Worm (Caenorhabditis elegans) whole organism, L4 larva: Measurements from ENCODE around the gene polg-1.

Source experiments
- D1046.2 ChIP-seq: fragments of 200-800 bp; sonication (Bioruptor generic); IDR thresholded peaks from 2 replicates; pipeline ENCODE4 v1.3.6; 2022; ENCODE audit warnings: missing genetic modification characterization, missing compliant biosample characterization
- R02D3.7 ChIP-seq: fragments of 150-350 bp; sonication (generic microtip); optimal IDR thresholded peaks from 3 replicates; lab custom pipeline; 2014; ENCODE audit warnings: missing biosample characterization, missing genetic modification characterization
- T20F7.1 ChIP-seq: fragments of 200-800 bp; sonication (Bioruptor generic); optimal IDR thresholded peaks from 2 replicates; lab custom pipeline; 2018; ENCODE audit warnings: mild to moderate bottlenecking, missing genetic modification characterization, missing compliant biosample characterization
- Y5F2A.4 ChIP-seq: fragments of 200-800 bp; sonication (Bioruptor generic); optimal IDR thresholded peaks from 2 replicates; lab custom pipeline; 2018; ENCODE audit warnings: mild to moderate bottlenecking, missing genetic modification characterization, missing compliant biosample characterization
- ZK546.5 ChIP-seq, 2 experiments: sonication (generic microtip); optimal IDR thresholded peaks; 2 replicates each; lab custom pipeline; 2017; ENCODE audit warnings: missing biosample characterization in 2 of 2, missing genetic modification characterization in 2 of 2
- aha-1 ChIP-seq: fragments of 150-350 bp; peaks from one replicate; lab custom pipeline; 2014; ENCODE audit warnings: missing biosample characterization, missing genetic modification characterization
- ama-1 ChIP-seq: fragments of 150-350 bp; optimal IDR thresholded peaks from 2 replicates; lab custom pipeline; 2014; ENCODE audit warnings: inconsistent platforms, mixed read lengths
- ceh-20 ChIP-seq: fragments of 200-800 bp; sonication (Bioruptor generic); IDR thresholded peaks from 2 replicates; pipeline ENCODE4 v1.3.6; 2022; ENCODE audit warnings: missing genetic modification reagents, missing genetic modification characterization, missing compliant biosample characterization
- ceh-28 ChIP-seq: fragments of 150-350 bp; optimal IDR thresholded peaks from 2 replicates; lab custom pipeline; 2014; ENCODE audit warnings: missing biosample characterization, missing genetic modification reagents, missing genetic modification characterization
- ceh-32 ChIP-seq: sonication (generic microtip); optimal IDR thresholded peaks from 2 replicates; lab custom pipeline; 2016; ENCODE audit warnings: mild to moderate bottlenecking, missing genetic modification characterization, missing compliant biosample characterization; ENCODE audit not compliant: poor library complexity
- ceh-62 ChIP-seq: sonication (generic microtip); optimal IDR thresholded peaks from 2 replicates; lab custom pipeline; 2017; ENCODE audit warnings: missing biosample characterization, missing genetic modification characterization
- daf-16 ChIP-seq, 3 experiments: sonication (generic microtip); optimal IDR thresholded peaks; 2 replicates each; lab custom pipeline; 2016 to 2017; ENCODE audit warnings: missing genetic modification characterization in 3 of 3, missing genetic modification reagents in 3 of 3, mild to moderate bottlenecking in 2 of 3, missing compliant biosample characterization in 2 of 3, missing biosample characterization in 1 of 3, moderate library complexity in 1 of 3
- dmd-6 ChIP-seq: fragments of 200-800 bp; sonication (Bioruptor generic); IDR thresholded peaks from 2 replicates; pipeline ENCODE4 v1.3.6; 2022; ENCODE audit warnings: missing genetic modification reagents, missing genetic modification characterization, missing compliant biosample characterization
- dve-1 ChIP-seq: sonication (generic microtip); optimal IDR thresholded peaks from 2 replicates; lab custom pipeline; 2017; ENCODE audit warnings: antibody characterized with exemption, mild to moderate bottlenecking, missing genetic modification characterization, missing compliant biosample characterization; ENCODE audit not compliant: insufficient read depth
- egl-27 ChIP-seq: sonication (generic microtip); optimal IDR thresholded peaks from 3 replicates; lab custom pipeline; 2017; ENCODE audit warnings: missing biosample characterization, missing genetic modification reagents, missing genetic modification characterization
- egl-43 ChIP-seq: fragments of 200-800 bp; sonication (Bioruptor generic); IDR thresholded peaks from 2 replicates; pipeline ENCODE4 v1.3.6; 2022; ENCODE audit warnings: missing genetic modification reagents, missing genetic modification characterization, missing compliant biosample characterization
- fkh-10 ChIP-seq: fragments of 150-350 bp; optimal IDR thresholded peaks from 2 replicates; lab custom pipeline; 2014; ENCODE audit warnings: missing biosample characterization, missing genetic modification reagents, missing genetic modification characterization
- hif-1 ChIP-seq, 2 experiments: sonication (generic microtip); optimal IDR thresholded peaks; 2 replicates each; lab custom pipeline; 2016 to 2017; ENCODE audit warnings: missing compliant biosample characterization in 2 of 2, missing genetic modification characterization in 2 of 2, missing genetic modification reagents in 2 of 2, missing genotype in 2 of 2, mild to moderate bottlenecking in 1 of 2
- hlh-11 ChIP-seq: fragments of 200-800 bp; sonication (Bioruptor generic); optimal IDR thresholded peaks from 2 replicates; lab custom pipeline; 2018; ENCODE audit warnings: mild to moderate bottlenecking, missing genetic modification characterization, missing compliant biosample characterization
- hlh-30 ChIP-seq: sonication (generic microtip); optimal IDR thresholded peaks from 2 replicates; lab custom pipeline; 2017; ENCODE audit warnings: antibody characterized with exemption, mild to moderate bottlenecking, missing genetic modification characterization, missing compliant biosample characterization; ENCODE audit not compliant: insufficient read depth
- lin-1 ChIP-seq: fragments of 200-800 bp; sonication (Bioruptor generic); IDR thresholded peaks from 2 replicates; pipeline ENCODE4 v1.3.6; 2022; ENCODE audit warnings: missing genetic modification reagents, missing genetic modification characterization, missing compliant biosample characterization
- lin-13 ChIP-seq: fragments of 150-350 bp; optimal IDR thresholded peaks from 2 replicates; lab custom pipeline; 2014; ENCODE audit warnings: missing biosample characterization, missing genetic modification reagents, missing genetic modification characterization
- lin-29 ChIP-seq: fragments of 200-800 bp; sonication (Bioruptor generic); IDR thresholded peaks from 2 replicates; pipeline ENCODE4 v1.3.6; 2022; ENCODE audit warnings: missing genetic modification reagents, missing genetic modification characterization, missing compliant biosample characterization
- lir-3 ChIP-seq: sonication (generic microtip); optimal IDR thresholded peaks from 2 replicates; lab custom pipeline; 2016; ENCODE audit warnings: mild to moderate bottlenecking, missing genetic modification characterization, missing compliant biosample characterization
- lsy-2 ChIP-seq, 2 experiments: fragments of 150-350 bp in 1 of 2; sonication (generic microtip) in 1 of 2; optimal IDR thresholded peaks; 2 replicates each; lab custom pipeline; 2014 to 2017; ENCODE audit warnings: missing biosample characterization in 2 of 2, missing genetic modification characterization in 2 of 2
- madf-9 ChIP-seq: fragments of 200-800 bp; sonication (Bioruptor generic); conservative IDR thresholded peaks from 2 replicates; pipeline ENCODE4 v1.3.6; 2022; ENCODE audit warnings: missing genetic modification reagents, missing genetic modification characterization, missing compliant biosample characterization
- mdt-29 ChIP-seq: fragments of 200-800 bp; sonication (Bioruptor generic); IDR thresholded peaks from 2 replicates; pipeline ENCODE4 v1.3.6; 2022; ENCODE audit warnings: missing genetic modification reagents, missing genetic modification characterization, missing compliant biosample characterization
- mes-2 ChIP-seq: sonication (generic microtip); optimal IDR thresholded peaks from 2 replicates; lab custom pipeline; 2016; ENCODE audit warnings: missing genotype, mild to moderate bottlenecking, missing genetic modification characterization, missing compliant biosample characterization; ENCODE audit not compliant: poor library complexity, severe bottlenecking
- nhr-102 ChIP-seq: sonication (generic microtip); optimal IDR thresholded peaks from 2 replicates; lab custom pipeline; 2016; ENCODE audit warnings: mild to moderate bottlenecking, missing genetic modification characterization, moderate library complexity, missing compliant biosample characterization
- nhr-111 ChIP-seq: fragments of 200-800 bp; sonication (Bioruptor generic); optimal IDR thresholded peaks from 2 replicates; lab custom pipeline; 2018; ENCODE audit warnings: mild to moderate bottlenecking, missing genetic modification characterization, missing compliant biosample characterization
- nhr-28 ChIP-seq: fragments of 150-350 bp; optimal IDR thresholded peaks from 2 replicates; lab custom pipeline; 2014; ENCODE audit warnings: missing biosample characterization, missing genetic modification characterization
- nhr-48 ChIP-seq: sonication (generic microtip); optimal IDR thresholded peaks from 2 replicates; lab custom pipeline; 2016; ENCODE audit warnings: mild to moderate bottlenecking, missing genetic modification characterization, missing compliant biosample characterization
- nhr-76 ChIP-seq: fragments of 150-350 bp; optimal IDR thresholded peaks from 2 replicates; lab custom pipeline; 2014; ENCODE audit warnings: missing biosample characterization, missing genetic modification characterization
- pha-4 ChIP-seq, 2 experiments: fragments of 150-350 bp in 1 of 2; fragments of 200-800 bp in 1 of 2; sonication (Bioruptor generic) in 1 of 2; IDR thresholded peaks in 1 of 2; optimal IDR thresholded peaks in 1 of 2; 2 replicates each; pipeline versions ENCODE4 v1.3.6 to Lab custom; 2014 to 2022; ENCODE audit warnings: missing genetic modification characterization in 2 of 2, missing genetic modification reagents in 2 of 2, missing biosample characterization in 1 of 2, missing compliant biosample characterization in 1 of 2
- php-3 ChIP-seq: fragments of 200-800 bp; sonication (Bioruptor generic); IDR thresholded peaks from 2 replicates; pipeline ENCODE4 v1.3.6; 2022; ENCODE audit warnings: missing genetic modification reagents, missing genetic modification characterization, missing compliant biosample characterization
- pqm-1 ChIP-seq: sonication (generic microtip); optimal IDR thresholded peaks from 2 replicates; lab custom pipeline; 2017; ENCODE audit warnings: missing biosample characterization, missing genetic modification characterization
- set-16 ChIP-seq: fragments of 200-800 bp; sonication (Bioruptor generic); IDR thresholded peaks from 2 replicates; pipeline ENCODE4 v1.3.6; 2022; ENCODE audit warnings: missing genetic modification reagents, missing genetic modification characterization, missing compliant biosample characterization
- spr-1 ChIP-seq: sonication (generic microtip); optimal IDR thresholded peaks from 2 replicates; lab custom pipeline; 2016; ENCODE audit warnings: mild to moderate bottlenecking, missing genetic modification characterization, missing compliant biosample characterization
- spr-3 ChIP-seq: fragments of 200-800 bp; sonication (Bioruptor generic); optimal IDR thresholded peaks from 2 replicates; lab custom pipeline; 2018; ENCODE audit warnings: mild to moderate bottlenecking, missing genetic modification characterization, missing compliant biosample characterization
- unc-39 ChIP-seq: sonication (generic microtip); optimal IDR thresholded peaks from 2 replicates; lab custom pipeline; 2017; ENCODE audit warnings: missing biosample characterization, missing genetic modification characterization
- zip-2 ChIP-seq: fragments of 150-350 bp; optimal IDR thresholded peaks from 2 replicates; lab custom pipeline; 2014; ENCODE audit warnings: missing biosample characterization, missing genetic modification characterization

The polg-1 gene

ce11 chrII:12202281-12202680 lies 2.5 kb upstream of the polg-1 start, which contains the start of gene trpp-5:
trpp-5 (minus strand) TSS chrII:12202381.
- no peak for TF ChIP-seq hif-1 (tag; optimal IDR thresholded peaks at IDR 0.05; lab: Kevin White, UChicago)
- TF ChIP-seq R02D3.7 (tag; lab: Kevin White, UChicago) = no peak
- peak; percentile 43 for TF ChIP-seq aha-1 (tag; lab: Kevin White, UChicago)
- TF ChIP-seq, all 104 proteins: peak for 1

DNA sequence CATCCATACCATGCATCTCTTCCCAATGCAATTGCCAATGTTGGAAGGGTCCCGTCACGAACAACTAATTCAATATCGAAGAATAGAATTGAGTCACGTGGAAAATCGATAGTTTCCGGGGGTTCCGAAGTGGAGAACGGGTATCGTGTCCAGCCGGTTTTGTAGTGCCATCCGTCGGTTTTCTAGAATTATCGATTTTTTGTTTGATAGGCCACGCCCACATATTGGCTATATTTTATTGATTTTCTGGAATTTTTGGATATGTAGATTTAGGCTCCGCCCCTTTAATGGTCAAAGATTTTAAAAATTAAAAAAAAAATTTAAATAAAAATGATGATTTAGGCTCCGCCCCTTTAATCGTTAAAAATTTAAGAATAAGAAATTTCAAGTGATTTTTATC lies 553 bp downstream of the polg-1 start:
- TF ChIP-seq lin-13 (GFP tag; lab: Kevin White, UChicago) (no peak), spr-1 (tag; lab: Kevin White, UChicago) (no peak), ceh-28 (tag; lab: Kevin White, UChicago) (peak; percentile 77), lir-3 (tag; lab: Kevin White, UChicago) (no peak)

DNA sequence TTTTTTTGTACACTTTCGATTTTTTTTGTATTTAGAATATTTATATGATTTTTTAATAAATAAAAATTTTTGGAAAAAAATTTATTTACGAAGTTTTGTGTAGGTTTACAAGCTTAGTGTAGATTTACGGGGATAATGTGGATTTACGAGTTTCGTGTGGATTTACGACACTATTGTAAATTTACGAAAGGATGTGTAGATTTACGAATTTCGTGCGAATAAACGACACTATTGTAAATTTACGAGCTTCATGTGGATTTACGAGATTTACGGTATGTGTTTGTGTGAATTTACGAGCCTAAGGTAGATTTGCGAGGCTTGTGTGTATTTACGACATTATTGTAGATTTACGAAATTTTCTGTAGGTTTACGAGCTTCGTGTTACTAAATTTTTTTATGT lies 10.6 kb downstream of the polg-1 start:
- no peak for TF ChIP-seq madf-9 (GFP tag; lab: Robert Waterston, UW)
- peak; percentile 23 for TF ChIP-seq R02D3.7 (tag; lab: Kevin White, UChicago)

DNA sequence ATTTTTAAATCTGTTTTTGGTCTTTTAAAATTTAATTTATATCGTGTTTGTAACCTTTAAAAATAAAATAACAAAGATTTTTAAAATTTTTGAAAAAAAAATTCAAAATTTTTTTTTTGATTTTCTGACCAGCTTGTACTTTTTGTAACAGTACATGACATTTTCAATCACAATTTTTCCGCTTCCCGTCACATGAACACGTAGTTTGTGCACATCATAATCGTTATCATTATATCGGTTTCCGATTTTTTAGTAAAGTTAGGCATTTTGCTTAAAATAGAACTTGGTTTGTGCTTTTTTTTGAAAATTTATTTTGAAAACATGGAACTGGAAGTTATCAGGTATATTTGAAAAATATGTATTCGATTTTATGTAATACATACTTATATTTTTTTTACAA lies 13.0 kb downstream of the polg-1 start:
- TF ChIP-seq egl-27 (tag; lab: Kevin White, UChicago) (no peak), mes-2 (tag; lab: Kevin White, UChicago) (no peak), unc-39 (no peak), hlh-11 (peak; percentile 4), ceh-62 (tag; lab: Kevin White, UChicago) (no peak), zip-2 (no peak), nhr-111 (GFP tag; lab: Kevin White, UChicago) (no peak), ceh-20 (GFP tag; lab: Robert Waterston, UW) (no peak), dve-1 (peak; percentile 12), nhr-28 (tag; lab: Kevin White, UChicago) (peak; percentile 84), daf-16 (GFP tag; optimal IDR thresholded peaks at IDR 0.05; lab: Kevin White, UChicago) (no peak), daf-16 (tag; optimal IDR thresholded peaks at IDR 0.05; lab: Kevin White, UChicago) (peak; percentile 38), pqm-1 (peak; percentile 60), dmd-6 (GFP tag; lab: Robert Waterston, UW) (peak; percentile 22; the same call in 1 of the 2 replicates)

DNA sequence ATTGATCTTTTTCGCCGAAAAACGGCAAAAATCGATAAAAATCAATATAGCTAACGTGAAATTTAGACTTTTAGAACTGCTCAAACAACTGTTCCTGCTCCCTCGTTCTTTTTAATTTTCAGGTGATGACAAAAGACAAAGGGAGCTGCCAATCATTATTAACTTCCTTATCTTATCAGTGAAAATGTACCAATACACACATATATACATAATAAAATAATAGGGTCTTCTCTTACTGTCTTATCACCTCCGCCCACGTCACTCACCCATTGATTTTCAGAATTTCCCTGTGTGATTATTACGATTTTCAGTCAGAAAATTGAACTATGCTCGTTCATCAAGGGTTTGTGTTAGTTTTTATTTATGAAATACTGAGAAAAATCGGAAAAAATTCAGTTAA lies 14.1 kb downstream of the polg-1 start, which contains the start of gene Y57A10A.14:
Y57A10A.14 (plus strand) TSS at position 228 of the 400 bp plus-strand sequence.
- TF ChIP-seq fkh-10 (GFP tag; lab: Kevin White, UChicago) (no peak), nhr-76 (tag; lab: Kevin White, UChicago) (peak; percentile 5), php-3 (GFP tag; lab: Robert Waterston, UW) (peak; percentile 62; the same call in 1 of the 2 replicates), lsy-2 (tag; optimal IDR thresholded peaks at IDR 0.05; lab: Kevin White, UChicago) (peak in 1 of 2 experiments; percentile 33), lin-13 (GFP tag; lab: Kevin White, UChicago) (no peak), hlh-30 (tag; lab: Kevin White, UChicago) (peak; percentile 5), nhr-48 (tag; lab: Kevin White, UChicago) (peak; percentile 29), madf-9 (GFP tag; lab: Robert Waterston, UW) (no peak), mdt-29 (GFP tag; lab: Robert Waterston, UW) (no peak), ceh-32 (tag; lab: Kevin White, UChicago) (no peak), mes-2 (tag; lab: Kevin White, UChicago) (no peak), nhr-102 (tag; lab: Kevin White, UChicago) (peak; percentile 55), lin-29 (no peak), pqm-1 (peak; percentile 86), pha-4 (GFP tag; IDR thresholded peaks at IDR 0.05; lab: Robert Waterston, UW) (0 out of 2 replicates have a peak, but pooled peaks have one; percentile 21), pha-4 (tag; optimal IDR thresholded peaks at IDR 0.05; lab: Kevin White, UChicago) (no peak), spr-3 (no peak), ceh-28 (tag; lab: Kevin White, UChicago) (peak; percentile 14), dmd-6 (GFP tag; lab: Robert Waterston, UW) (peak; percentile 92), Y5F2A.4 (GFP tag; lab: Kevin White, UChicago) (no peak), set-16 (no peak), lin-1 (GFP tag; lab: Robert Waterston, UW) (peak; percentile 73), T20F7.1 (GFP tag; lab: Kevin White, UChicago) (peak; percentile 63), egl-27 (tag; lab: Kevin White, UChicago) (no peak), egl-43 (GFP tag; lab: Robert Waterston, UW) (no peak), ama-1 (lab: Kevin White, UChicago) (no peak), ZK546.5 (tag; optimal IDR thresholded peaks at IDR 0.05; lab: Kevin White, UChicago) (no peak), hif-1 (tag; optimal IDR thresholded peaks at IDR 0.05; lab: Kevin White, UChicago) (peak in 1 of 2 experiments; percentile 52), D1046.2 (GFP tag; lab: Robert Waterston, UW) (no peak)
